Worm (Caenorhabditis elegans) whole organism, late embryonic: ENCODE measurements around the gene fbxb-2.
"Not testable (repeated sequence)": the region's sequence is repeated elsewhere in the genome, so short reads cannot be mapped to it uniquely, and the experiment has no call there.

Source experiments
- C08G9.2 ChIP-seq: sonication (generic microtip); optimal IDR thresholded peaks from 2 replicates; lab custom pipeline; 2016; ENCODE audit warnings: mild to moderate bottlenecking, missing genetic modification characterization, moderate library complexity, missing compliant biosample characterization
- C38D4.7 ChIP-seq: fragments of 200-800 bp; sonication (Bioruptor generic); optimal IDR thresholded peaks from 2 replicates; lab custom pipeline; 2018; ENCODE audit warnings: mild to moderate bottlenecking, missing genetic modification characterization, moderate library complexity, missing compliant biosample characterization
- F13H6.1 ChIP-seq: sonication (generic microtip); optimal IDR thresholded peaks from 2 replicates; lab custom pipeline; 2016; ENCODE audit warnings: missing genetic modification characterization, missing compliant biosample characterization
- K02D7.2 ChIP-seq: sonication (generic microtip); optimal IDR thresholded peaks from 2 replicates; lab custom pipeline; 2017; ENCODE audit warnings: mild to moderate bottlenecking, missing genetic modification characterization, missing compliant biosample characterization
- Y22D7AL.16 ChIP-seq: sonication (generic microtip); optimal IDR thresholded peaks from 2 replicates; lab custom pipeline; 2016; ENCODE audit warnings: missing genetic modification characterization, missing compliant biosample characterization
- ahr-1 ChIP-seq: sonication (generic microtip); optimal IDR thresholded peaks from 2 replicates; lab custom pipeline; 2016; ENCODE audit warnings: missing genetic modification characterization, missing compliant biosample characterization
- ceh-14 ChIP-seq: sonication (generic microtip); optimal IDR thresholded peaks from 2 replicates; lab custom pipeline; 2016; ENCODE audit warnings: missing genotype, missing genetic modification characterization, missing compliant biosample characterization
- ceh-18 ChIP-seq: sonication (generic microtip); optimal IDR thresholded peaks from 2 replicates; lab custom pipeline; 2016; ENCODE audit warnings: missing genetic modification characterization, missing compliant biosample characterization
- ceh-22 ChIP-seq: sonication (generic microtip); optimal IDR thresholded peaks from 2 replicates; lab custom pipeline; 2017; ENCODE audit warnings: missing biosample characterization, missing genetic modification characterization
- ceh-24 ChIP-seq: sonication (generic microtip); optimal IDR thresholded peaks from 2 replicates; lab custom pipeline; 2016; ENCODE audit warnings: mild to moderate bottlenecking, missing genetic modification characterization, missing compliant biosample characterization
- ceh-30 ChIP-seq: fragments of 150-350 bp; optimal IDR thresholded peaks from 2 replicates; lab custom pipeline; 2014; ENCODE audit warnings: missing biosample characterization, missing genetic modification characterization
- ceh-34 ChIP-seq: sonication (generic microtip); optimal IDR thresholded peaks from 2 replicates; lab custom pipeline; 2016; ENCODE audit warnings: mild to moderate bottlenecking, missing genetic modification characterization, missing compliant biosample characterization
- ceh-45 ChIP-seq: fragments of 200-800 bp; sonication (Bioruptor generic); IDR thresholded peaks from 2 replicates; pipeline ENCODE4 v1.3.6; 2022; ENCODE audit warnings: missing genetic modification reagents, missing genetic modification characterization, missing compliant biosample characterization
- ceh-9 ChIP-seq: sonication (generic microtip); optimal IDR thresholded peaks from 2 replicates; lab custom pipeline; 2016; ENCODE audit warnings: mild to moderate bottlenecking, missing genetic modification characterization, inconsistent platforms, missing compliant biosample characterization
- elt-4 ChIP-seq: sonication (generic microtip); optimal IDR thresholded peaks from 2 replicates; lab custom pipeline; 2016; ENCODE audit warnings: missing genetic modification characterization, missing compliant biosample characterization
- eyg-1 ChIP-seq: sonication (generic microtip); optimal IDR thresholded peaks from 2 replicates; lab custom pipeline; 2016; ENCODE audit warnings: missing genotype, missing genetic modification characterization, missing compliant biosample characterization
- fax-1 ChIP-seq: sonication (generic microtip); optimal IDR thresholded peaks from 2 replicates; lab custom pipeline; 2016; ENCODE audit warnings: missing genotype, missing genetic modification characterization, missing compliant biosample characterization
- hlh-6 ChIP-seq: sonication (generic microtip); optimal IDR thresholded peaks from 2 replicates; lab custom pipeline; 2016; ENCODE audit warnings: missing genotype, missing genetic modification characterization, missing compliant biosample characterization
- lin-11 ChIP-seq: fragments of 200-800 bp; sonication (Bioruptor generic); optimal IDR thresholded peaks from 2 replicates; lab custom pipeline; 2018; ENCODE audit warnings: mild to moderate bottlenecking, missing genetic modification characterization, missing compliant biosample characterization
- madf-2 ChIP-seq: sonication (generic microtip); optimal IDR thresholded peaks from 2 replicates; lab custom pipeline; 2017; ENCODE audit warnings: missing genetic modification characterization, missing compliant biosample characterization
- nhr-232 ChIP-seq: sonication (generic microtip); optimal IDR thresholded peaks from 2 replicates; lab custom pipeline; 2016; ENCODE audit warnings: missing genetic modification characterization, missing compliant biosample characterization
- pag-3 ChIP-seq: sonication (generic microtip); optimal IDR thresholded peaks from 2 replicates; lab custom pipeline; 2016; ENCODE audit warnings: missing compliant biosample characterization, missing genetic modification characterization, borderline replicate concordance
- pros-1 ChIP-seq: fragments of 150-350 bp; optimal IDR thresholded peaks from 2 replicates; lab custom pipeline; 2014; ENCODE audit warnings: missing biosample characterization, missing genetic modification reagents, missing genetic modification characterization
- sox-2 ChIP-seq: fragments of 200-800 bp; sonication (Bioruptor generic); IDR thresholded peaks from 2 replicates; pipeline ENCODE4 v1.3.6; 2022; ENCODE audit warnings: missing genetic modification reagents, missing genetic modification characterization, missing compliant biosample characterization
- tbx-2 ChIP-seq: sonication (generic microtip); optimal IDR thresholded peaks from 2 replicates; lab custom pipeline; 2016; ENCODE audit warnings: missing genetic modification characterization, missing compliant biosample characterization
- tbx-7 ChIP-seq: sonication (generic microtip); optimal IDR thresholded peaks from 2 replicates; lab custom pipeline; 2016; ENCODE audit warnings: missing genotype, missing genetic modification characterization, missing compliant biosample characterization
- ttx-3 ChIP-seq: sonication (generic microtip); optimal IDR thresholded peaks from 2 replicates; lab custom pipeline; 2016; ENCODE audit warnings: missing genetic modification reagents, missing genetic modification characterization, missing compliant biosample characterization
- unc-42 ChIP-seq: sonication (generic microtip); optimal IDR thresholded peaks from 2 replicates; lab custom pipeline; 2016; ENCODE audit warnings: missing genotype, missing genetic modification characterization, missing compliant biosample characterization
- unc-55 ChIP-seq: sonication (generic microtip); optimal IDR thresholded peaks from 2 replicates; lab custom pipeline; 2017; ENCODE audit warnings: missing biosample characterization, missing genetic modification reagents, missing genetic modification characterization
- ztf-16 ChIP-seq: sonication (generic microtip); optimal IDR thresholded peaks from 2 replicates; lab custom pipeline; 2017; ENCODE audit warnings: missing genetic modification characterization, missing compliant biosample characterization

fbxb-2 gene

DNA sequence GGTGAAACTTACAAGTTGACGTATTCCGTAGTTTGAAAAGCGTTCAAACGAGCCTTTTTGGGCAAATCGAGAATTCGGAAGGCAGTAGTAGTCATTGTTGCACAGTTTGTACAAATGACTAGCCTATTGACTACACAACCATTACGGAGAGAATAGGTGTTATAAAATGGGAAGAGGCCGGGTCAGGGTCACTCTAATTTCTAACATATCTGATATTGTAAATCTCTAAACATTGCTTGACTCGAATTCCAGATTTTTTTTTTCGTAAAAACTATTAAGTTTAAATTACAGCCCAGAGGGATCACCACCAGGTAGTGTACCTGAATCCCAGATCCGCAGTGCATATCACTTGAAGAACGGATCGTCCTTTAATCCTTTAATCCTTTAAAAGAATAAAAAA is at the start of gene fbxb-2:
Gene fbxb-2 (minus strand): TSS at position 101 of the 400 bp plus-strand sequence.
- TF ChIP-seq Y22D7AL.16: no peak
- no peak for TF ChIP-seq pros-1
- TF ChIP-seq F13H6.1 (tag; lab: Kevin White, UChicago): no peak
- no peak for TF ChIP-seq ceh-18 (tag; lab: Kevin White, UChicago)

DNA sequence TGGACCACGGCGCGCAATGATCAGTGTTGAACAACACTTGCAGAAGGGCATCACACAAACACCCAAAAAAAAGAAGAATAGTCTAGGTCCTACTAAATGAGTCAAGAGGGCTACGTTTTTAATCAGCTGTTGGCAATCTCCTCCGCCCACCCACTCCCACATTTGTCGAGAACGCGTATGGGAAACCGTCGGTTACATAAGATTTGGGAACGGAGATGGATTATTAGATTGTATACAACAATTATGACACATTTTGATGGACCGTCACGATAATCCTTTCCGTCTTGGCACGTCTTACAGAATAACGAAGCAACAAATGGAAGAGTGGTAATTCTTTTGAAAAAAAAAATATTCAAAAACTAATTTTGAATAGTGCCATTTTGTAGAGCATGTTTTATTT is 48.8 kb upstream of the fbxb-2 start:
- no peak for TF ChIP-seq hlh-6 (tag; lab: Kevin White, UChicago)
- no peak for TF ChIP-seq ceh-45 (GFP tag; lab: Robert Waterston, UW)
- TF ChIP-seq unc-42 (tag; lab: Kevin White, UChicago): no peak
- no peak for TF ChIP-seq pag-3

ce11 chrV:19282314-19282713 is 45.2 kb upstream of the fbxb-2 start, which contains the start of gene fbxb-117:
Gene fbxb-117 (plus strand): TSS chrV:19282614.
- no peak for TF ChIP-seq lin-11 (tag; lab: Kevin White, UChicago)
- TF ChIP-seq pag-3: no peak
- TF ChIP-seq C38D4.7: no peak
- TF ChIP-seq madf-2 (tag; lab: Kevin White, UChicago): no peak
- TF ChIP-seq nhr-232: no peak
- TF ChIP-seq ceh-30: no peak
- TF ChIP-seq elt-4 (tag; lab: Kevin White, UChicago): no peak
- no peak for TF ChIP-seq ahr-1 (tag; lab: Kevin White, UChicago)
- no peak for TF ChIP-seq ceh-14

DNA sequence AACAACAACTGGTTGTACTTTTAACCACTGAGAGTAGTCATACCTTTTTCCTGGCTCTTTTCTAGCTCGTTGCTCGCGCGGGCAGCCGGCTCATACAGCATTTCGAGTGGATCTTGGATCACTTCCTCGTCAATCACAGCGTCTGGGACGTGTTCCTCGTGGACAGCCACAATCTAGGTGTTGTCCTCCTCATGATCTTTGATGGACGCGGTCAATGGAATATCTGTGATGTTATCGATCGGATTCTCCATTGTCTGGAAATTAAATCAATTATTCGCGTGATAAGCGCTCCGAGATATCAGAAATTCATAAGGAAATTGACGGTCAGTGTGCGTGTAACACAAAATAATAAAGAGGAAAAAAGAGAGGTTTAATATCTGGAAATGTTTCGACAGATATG is 42.8 kb upstream of the fbxb-2 start, which contains the start of gene F21D9.8:
Gene F21D9.8 (minus strand): TSS at position 101 of the 400 bp plus-strand sequence.
- TF ChIP-seq tbx-7 (tag; lab: Kevin White, UChicago): no peak

DNA sequence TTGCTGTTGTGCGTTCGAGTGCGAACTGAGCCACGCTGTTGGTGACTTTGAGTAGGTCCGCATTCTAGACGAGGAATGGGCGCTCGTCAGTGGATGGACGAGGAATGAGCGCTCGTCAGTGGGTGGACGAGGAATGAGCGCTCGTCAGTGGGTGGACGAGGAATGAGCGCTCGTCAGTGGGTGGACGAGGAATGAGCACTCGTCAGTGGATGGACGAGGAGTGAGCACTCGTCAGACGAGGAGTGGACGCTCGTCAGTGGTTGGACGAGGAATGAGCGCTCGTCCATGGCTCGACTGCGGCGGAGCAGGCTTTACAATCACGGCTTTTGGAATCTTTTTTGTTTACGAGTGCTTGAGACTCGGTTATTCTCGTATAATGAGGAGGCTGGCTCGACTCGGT is 41.4 kb upstream of the fbxb-2 start:
- TF ChIP-seq nhr-232: no peak
- TF ChIP-seq eyg-1 (tag; lab: Kevin White, UChicago): no peak
- TF ChIP-seq ahr-1 (tag; lab: Kevin White, UChicago): no peak
- no peak for TF ChIP-seq tbx-2
- TF ChIP-seq ceh-24 (tag; lab: Kevin White, UChicago): no peak
- TF ChIP-seq ceh-18 (tag; lab: Kevin White, UChicago): no peak
- TF ChIP-seq sox-2 (GFP tag; lab: Robert Waterston, UW): no peak
- TF ChIP-seq elt-4 (tag; lab: Kevin White, UChicago): no peak
- no peak for TF ChIP-seq hlh-6 (tag; lab: Kevin White, UChicago)
- TF ChIP-seq ceh-22 (tag; lab: Kevin White, UChicago): no peak
- no peak for TF ChIP-seq unc-55 (GFP tag; lab: Kevin White, UChicago)
- TF ChIP-seq ceh-45 (GFP tag; lab: Robert Waterston, UW): no peak
- TF ChIP-seq fax-1: no peak
- no peak for TF ChIP-seq ttx-3 (tag; lab: Kevin White, UChicago)
- TF ChIP-seq ztf-16: no peak
- no peak for TF ChIP-seq C08G9.2 (tag; lab: Kevin White, UChicago)
- no peak for TF ChIP-seq K02D7.2 (tag; lab: Kevin White, UChicago)

DNA sequence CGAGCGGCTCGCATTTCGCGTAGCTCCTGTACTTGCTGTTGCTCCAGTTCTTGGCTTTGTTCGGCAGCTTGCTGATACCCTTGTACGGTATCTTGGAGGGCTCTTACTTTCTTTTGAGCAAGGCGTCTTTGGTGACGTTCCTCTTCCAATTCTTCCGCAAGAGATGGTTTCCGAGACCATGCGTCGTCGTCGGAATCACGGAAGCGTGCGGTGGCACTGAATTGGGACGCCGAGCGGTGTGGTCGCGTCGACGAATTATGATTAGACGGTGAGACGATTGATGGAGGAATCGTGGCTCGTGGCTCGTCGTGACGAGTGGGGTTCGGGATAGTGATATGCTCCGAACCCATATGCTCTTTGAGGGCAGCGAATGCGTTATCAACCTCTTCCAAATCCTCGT is 39.2 kb upstream of the fbxb-2 start:
- TF ChIP-seq ceh-14 (no peak), ceh-9 (tag; lab: Kevin White, UChicago) (no peak)

- TF ChIP-seq ceh-34 (tag; lab: Kevin White, UChicago); nhr-232; eyg-1 (tag; lab: Kevin White, UChicago): not testable (repeated sequence)
Measured at ce11 chrV:19264148-19264547, 27.0 kb upstream of the fbxb-2 start, which contains the start of gene F21D9.1. Gene F21D9.1 (plus strand): TSS chrV:19264448.
